Fruit fly (Drosophila melanogaster): ENCODE data around the gene CG14864.
A peak's percentile ranks its signal among the peaks of the same experiment; 100 is the strongest.

Gene CG14864

dm6 chr3R:15268426-15268825 lies at the start of gene CG14864, which contains the start of gene Zip88E (continued):
- TF ChIP-seq CG3726 (GFP tag; IDR thresholded peaks at IDR 0.05) = no peak
- TF ChIP-seq Ada2b (GFP tag; IDR thresholded peaks at IDR 0.05) = no peak
- TF ChIP-seq CG5245 (GFP tag; optimal IDR thresholded peaks at IDR 0.05) = no peak
- TF ChIP-seq CG15696 (tag; optimal IDR thresholded peaks at IDR 0.05) = no peak
- no peak for TF ChIP-seq Gsc (GFP tag; IDR thresholded peaks at IDR 0.05)
- TF ChIP-seq tgo (GFP tag; IDR thresholded peaks at IDR 0.05) = no peak
- no peak for TF ChIP-seq zen (tag; optimal IDR thresholded peaks at IDR 0.05)
- no peak for TF ChIP-seq CG4424 (GFP tag; optimal IDR thresholded peaks at IDR 0.05)
- no peak for TF ChIP-seq twi (tag; optimal IDR thresholded peaks at IDR 0.05)
- no peak for TF ChIP-seq CG12071 (GFP tag; optimal IDR thresholded peaks at IDR 0.05)
- TF ChIP-seq lola (GFP tag; optimal IDR thresholded peaks at IDR 0.05) = no peak
- TF ChIP-seq Sry-δ (GFP tag; optimal IDR thresholded peaks at IDR 0.05) = peak; percentile 20
- no peak for TF ChIP-seq CG8359 (GFP tag; optimal IDR thresholded peaks at IDR 0.05; ENCODE audit: borderline replicate concordance)
- TF ChIP-seq ftz-f1 (GFP tag; optimal IDR thresholded peaks at IDR 0.05) = no peak
- TF ChIP-seq Dip2 (GFP tag; IDR thresholded peaks at IDR 0.05) = no peak
- TF ChIP-seq NfI (GFP tag; optimal IDR thresholded peaks at IDR 0.05) = no peak
- TF ChIP-seq Mes4 (GFP tag; optimal IDR thresholded peaks at IDR 0.05) = no peak
- TF ChIP-seq Deaf1 (tag; optimal IDR thresholded peaks at IDR 0.05) = no peak
- no peak for TF ChIP-seq CG8478 (optimal IDR thresholded peaks at IDR 0.05)
- no peak for TF ChIP-seq mam (GFP tag; optimal IDR thresholded peaks at IDR 0.05)
- TF ChIP-seq MBD-R2 (GFP tag; IDR thresholded peaks at IDR 0.05) = peak; percentile 81
- no peak for TF ChIP-seq crc (GFP tag; optimal IDR thresholded peaks at IDR 0.05)
- TF ChIP-seq sens (GFP tag) = peak; percentile 33
- TF ChIP-seq CG7271 (tag; optimal IDR thresholded peaks at IDR 0.05) = no peak
- TF ChIP-seq rib (GFP tag; IDR thresholded peaks at IDR 0.05) = no peak
- no peak for TF ChIP-seq CG6654 (GFP tag; optimal IDR thresholded peaks at IDR 0.05)
- no peak for TF ChIP-seq Camta (GFP tag; optimal IDR thresholded peaks at IDR 0.05)
- no peak for TF ChIP-seq kni (GFP tag; optimal IDR thresholded peaks at IDR 0.05)
- peak; percentile 9 for TF ChIP-seq CoRest (tag; optimal IDR thresholded peaks at IDR 0.05)
- no peak for TF ChIP-seq CG11398 (GFP tag; optimal IDR thresholded peaks at IDR 0.05)
- TF ChIP-seq NC2β (GFP tag; optimal IDR thresholded peaks at IDR 0.05) = no peak
- peak; percentile 69 for TF ChIP-seq pzg (GFP tag; optimal IDR thresholded peaks at IDR 0.05)
- no peak for TF ChIP-seq otp (GFP tag; IDR thresholded peaks at IDR 0.05)
- no peak for TF ChIP-seq NFAT (GFP tag; IDR thresholded peaks at IDR 0.05)
- no peak for TF ChIP-seq p53 (GFP tag; optimal IDR thresholded peaks at IDR 0.05)
- TF ChIP-seq vvl (GFP tag; IDR thresholded peaks at IDR 0.05) = 0 out of 2 replicates have a peak, but pooled peaks have one; percentile 10
- peak; percentile 34 for TF ChIP-seq BEAF-32 (GFP tag; optimal IDR thresholded peaks at IDR 0.05)
- no peak for TF ChIP-seq D (optimal IDR thresholded peaks at IDR 0.05)
- no peak for TF ChIP-seq D (GFP tag; optimal IDR thresholded peaks at IDR 0.05)
- TF ChIP-seq nerfin-2 (GFP tag; IDR thresholded peaks at IDR 0.05; ENCODE audit: partially characterized antibody) = no peak
- no peak for TF ChIP-seq psq (GFP tag; optimal IDR thresholded peaks at IDR 0.05)
- no peak for TF ChIP-seq CG11696 (GFP tag; IDR thresholded peaks at IDR 0.05)
- no peak for TF ChIP-seq ato (GFP tag; IDR thresholded peaks at IDR 0.05; ENCODE audit: partially characterized antibody)
- no peak for TF ChIP-seq tin (GFP tag; optimal IDR thresholded peaks at IDR 0.05)
- TF ChIP-seq mirr (GFP tag; optimal IDR thresholded peaks at IDR 0.05) = no peak
- no peak for TF ChIP-seq ab (GFP tag; optimal IDR thresholded peaks at IDR 0.05)
- TF ChIP-seq CG42726 (GFP tag; IDR thresholded peaks at IDR 0.05; ENCODE audit: partially characterized antibody) = 0 out of 2 replicates have a peak, but pooled peaks have one; percentile 23
- no peak for TF ChIP-seq NK7.1 (GFP tag; optimal IDR thresholded peaks at IDR 0.05)
- TF ChIP-seq CG3838 (GFP tag; optimal IDR thresholded peaks at IDR 0.05) = no peak
- no peak for TF ChIP-seq H15 (GFP tag; IDR thresholded peaks at IDR 0.05)
- peak; percentile 76 for TF ChIP-seq E2f2 (GFP tag; IDR thresholded peaks at IDR 0.05)
- TF ChIP-seq sug (tag; optimal IDR thresholded peaks at IDR 0.05) = peak; percentile 17
- no peak for TF ChIP-seq maf-S (GFP tag; optimal IDR thresholded peaks at IDR 0.05)

Measured in whole organism, embryonic.